Worm (Caenorhabditis elegans) whole organism, midembryonic: ENCODE data around the gene hpo-10.

ENCODE experiments used
- T22C8.4 ChIP-seq: fragments of 200-800 bp; sonication (Bioruptor generic); IDR thresholded peaks from 2 replicates; pipeline ENCODE4 v1.3.6; 2022; ENCODE audit warnings: missing genetic modification characterization, missing compliant biosample characterization
- cog-1 ChIP-seq: sonication (generic microtip); optimal IDR thresholded peaks from 2 replicates; lab custom pipeline; 2016; ENCODE audit warnings: missing genetic modification characterization, missing compliant biosample characterization
- flt-1 ChIP-seq: fragments of 200-800 bp; sonication (Bioruptor generic); IDR thresholded peaks from 2 replicates; pipeline ENCODE4 v1.3.6; 2022; ENCODE audit warnings: missing genetic modification characterization, missing compliant biosample characterization
- klf-2 ChIP-seq: fragments of 200-800 bp; sonication (Bioruptor generic); conservative IDR thresholded peaks from 2 replicates; pipeline ENCODE4 v1.3.6; 2022; ENCODE audit warnings: missing genetic modification reagents, missing genetic modification characterization, missing compliant biosample characterization
- med-1 ChIP-seq: sonication (generic microtip); optimal IDR thresholded peaks from 2 replicates; lab custom pipeline; 2017; ENCODE audit warnings: missing genetic modification characterization, mild to moderate bottlenecking, missing compliant biosample characterization, antibody characterized with exemption, missing genetic modification reagents; ENCODE audit not compliant: insufficient read depth
- ref-1 ChIP-seq: fragments of 200-800 bp; sonication (Bioruptor generic); conservative IDR thresholded peaks from 2 replicates; pipeline ENCODE4 v1.3.6; 2022; ENCODE audit warnings: missing genetic modification reagents, missing genetic modification characterization, missing compliant biosample characterization
- tab-1 ChIP-seq: fragments of 200-800 bp; sonication (Bioruptor generic); IDR thresholded peaks from 2 replicates; pipeline ENCODE4 v1.3.6; 2022; ENCODE audit warnings: missing genetic modification characterization, missing compliant biosample characterization
- ztf-23 ChIP-seq: fragments of 200-800 bp; sonication (Bioruptor generic); IDR thresholded peaks from 2 replicates; pipeline ENCODE4 v1.3.6; 2022; ENCODE audit warnings: missing genetic modification reagents, missing genetic modification characterization, missing compliant biosample characterization
- ztf-29 ChIP-seq: fragments of 200-800 bp; sonication (Bioruptor generic); IDR thresholded peaks from 2 replicates; pipeline ENCODE4 v1.3.6; 2022; ENCODE audit warnings: missing genetic modification reagents, missing genetic modification characterization, missing compliant biosample characterization

ce11 chrIII:5871760-5872159, 7.5 kb upstream of the hpo-10 start, which contains the start of the genes F01F1.11 and F01F1.3:
- TF ChIP-seq tab-1 (GFP tag; lab: Robert Waterston, UW) (no peak), ref-1 (GFP tag; lab: Robert Waterston, UW) (no peak), ztf-23 (0 out of 2 replicates have a peak, but pooled peaks have one; percentile 43), flt-1 (GFP tag; lab: Robert Waterston, UW) (no peak), cog-1 (peak; percentile 13), ztf-29 (no peak), T22C8.4 (no peak; the same call in 1 of the 2 replicates), klf-2 (GFP tag; lab: Robert Waterston, UW) (no peak), med-1 (GFP tag; lab: Kevin White, UChicago) (no peak)
